Fruit fly (Drosophila melanogaster) whole organism, embryonic: ENCODE data around the gene CG16758.

Experiments used
- Atf3 ChIP-seq: fragments of 200-800 bp; sonication (Bioruptor generic); optimal IDR thresholded peaks from 3 replicates; lab custom pipeline; 2016; ENCODE audit warnings: missing biosample characterization, missing genetic modification characterization
- B-H2 ChIP-seq: fragments of 200-800 bp; sonication (Bioruptor generic); optimal IDR thresholded peaks from 2 replicates; lab custom pipeline; 2018; ENCODE audit warnings: missing biosample characterization, mild to moderate bottlenecking, missing genetic modification characterization
- CG10321 ChIP-seq: fragments of 200-800 bp; sonication (Bioruptor generic); IDR thresholded peaks from 2 replicates; pipeline ENCODE4 v1.3.6; 2022; ENCODE audit warnings: missing biosample characterization, missing genetic modification characterization
- CG13296 ChIP-seq: fragments of 200-800 bp; sonication (Bioruptor generic); optimal IDR thresholded peaks from 3 replicates; lab custom pipeline; 2018; ENCODE audit warnings: missing biosample characterization, mild to moderate bottlenecking, missing genetic modification characterization
- CG13894 ChIP-seq: fragments of 200-800 bp; sonication (Bioruptor generic); optimal IDR thresholded peaks from 3 replicates; lab custom pipeline; 2018; ENCODE audit warnings: missing biosample characterization, mild to moderate bottlenecking, missing genetic modification characterization, moderate library complexity
- CG14860 ChIP-seq: fragments of 200-800 bp; sonication (Bioruptor generic); IDR thresholded peaks from 3 replicates; pipeline ENCODE4 v1.3.6; 2022; ENCODE audit warnings: missing biosample characterization, missing genetic modification characterization; ENCODE audit not compliant: partially characterized antibody
- CG1529 ChIP-seq: fragments of 200-800 bp; sonication (Bioruptor generic); optimal IDR thresholded peaks from 3 replicates; lab custom pipeline; 2018; ENCODE audit warnings: missing biosample characterization, missing genetic modification characterization
- CG15601 ChIP-seq: fragments of 200-800 bp; sonication (Bioruptor generic); optimal IDR thresholded peaks from 3 replicates; lab custom pipeline; 2019; ENCODE audit warnings: missing biosample characterization, mild to moderate bottlenecking, missing genetic modification characterization, moderate library complexity
- CG17186 ChIP-seq: fragments of 200-800 bp; sonication (Bioruptor generic); optimal IDR thresholded peaks from 3 replicates; lab custom pipeline; 2017; ENCODE audit warnings: missing biosample characterization, missing genetic modification reagents, missing genetic modification characterization
- CG2889 ChIP-seq: fragments of 200-800 bp; sonication (Bioruptor generic); IDR thresholded peaks from 3 replicates; pipeline ENCODE4 v1.3.6; 2022; ENCODE audit warnings: missing biosample characterization, missing genetic modification characterization
- CG6175 ChIP-seq: fragments of 200-800 bp; sonication (Bioruptor generic); IDR thresholded peaks from 3 replicates; pipeline ENCODE4 v1.3.6; 2022; ENCODE audit warnings: missing biosample characterization, missing genetic modification characterization
- CG6272 ChIP-seq: fragments of 200-800 bp; sonication (Bioruptor generic); IDR thresholded peaks from 2 replicates; pipeline ENCODE4 v1.3.6; 2022; ENCODE audit warnings: missing biosample characterization, missing genetic modification characterization
- CG6791 ChIP-seq: fragments of 200-800 bp; sonication (Bioruptor generic); IDR thresholded peaks from 3 replicates; pipeline ENCODE4 v1.3.6; 2022; ENCODE audit warnings: missing biosample characterization, missing genetic modification characterization; ENCODE audit not compliant: partially characterized antibody
- CG7839 ChIP-seq: fragments of 200-800 bp; sonication (Bioruptor generic); optimal IDR thresholded peaks from 3 replicates; lab custom pipeline; 2018; ENCODE audit warnings: missing biosample characterization, mild to moderate bottlenecking, missing genetic modification characterization, moderate library complexity
- CG7928 ChIP-seq: fragments of 200-800 bp; sonication (Bioruptor generic); optimal IDR thresholded peaks from 2 replicates; lab custom pipeline; 2017; ENCODE audit warnings: missing biosample characterization, mild to moderate bottlenecking, missing genetic modification characterization
- CG8290 ChIP-seq, 3 experiments: fragments of 200-800 bp; sonication (Bioruptor generic); optimal IDR thresholded peaks; 2 replicates each; lab custom pipeline; 2016 to 2019; ENCODE audit warnings: missing biosample characterization in 3 of 3, missing genetic modification characterization in 3 of 3, mild to moderate bottlenecking in 2 of 3, moderate library complexity in 1 of 3
- CG9609 ChIP-seq: fragments of 200-800 bp; sonication (Bioruptor generic); optimal IDR thresholded peaks from 3 replicates; lab custom pipeline; 2016; ENCODE audit warnings: missing biosample characterization, missing genetic modification characterization
- D19A ChIP-seq: fragments of 200-800 bp; optimal IDR thresholded peaks from 3 replicates; lab custom pipeline; 2019; ENCODE audit warnings: missing biosample characterization, mild to moderate bottlenecking, missing genetic modification characterization, moderate library complexity
- D19B ChIP-seq: fragments of 200-800 bp; sonication (Bioruptor generic); optimal IDR thresholded peaks from 2 replicates; lab custom pipeline; 2017; ENCODE audit warnings: missing biosample characterization, mild to moderate bottlenecking, missing genetic modification characterization
- Dad ChIP-seq: fragments of 200-800 bp; sonication (Bioruptor generic); optimal IDR thresholded peaks from 3 replicates; lab custom pipeline; 2016; ENCODE audit warnings: missing biosample characterization, missing genetic modification characterization
- Dbx ChIP-seq: fragments of 200-800 bp; sonication (Bioruptor generic); IDR thresholded peaks from 3 replicates; pipeline ENCODE4 v1.3.6; 2022; ENCODE audit warnings: missing biosample characterization, missing genetic modification characterization
- Dll ChIP-seq: fragments of 200-800 bp; sonication (Bioruptor generic); IDR thresholded peaks from 4 replicates; pipeline ENCODE4 v1.3.6; 2022; ENCODE audit warnings: missing biosample characterization, missing genetic modification characterization; ENCODE audit not compliant: partially characterized antibody
- Gsc ChIP-seq: fragments of 200-800 bp; sonication (Bioruptor generic); IDR thresholded peaks from 2 replicates; pipeline ENCODE4 v1.3.6; 2022; ENCODE audit warnings: missing biosample characterization, missing genetic modification characterization
- HLH3B ChIP-seq: fragments of 200-800 bp; sonication (Bioruptor generic); IDR thresholded peaks from 2 replicates; pipeline ENCODE4 v1.3.6; 2022; ENCODE audit warnings: missing biosample characterization, missing genetic modification characterization
- HLH4C ChIP-seq: fragments of 200-800 bp; sonication (Bioruptor generic); IDR thresholded peaks from 3 replicates; pipeline ENCODE4 v1.3.6; 2022; ENCODE audit warnings: missing biosample characterization, missing genetic modification characterization; ENCODE audit not compliant: partially characterized antibody
- Jarid2 ChIP-seq: fragments of 200-800 bp; sonication (Bioruptor generic); optimal IDR thresholded peaks from 3 replicates; lab custom pipeline; 2017; ENCODE audit warnings: mild to moderate bottlenecking, missing biosample characterization, missing genetic modification reagents, missing genetic modification characterization
- MTF-1 ChIP-seq: fragments of 200-800 bp; sonication (Bioruptor generic); optimal IDR thresholded peaks from 2 replicates; lab custom pipeline; 2018; ENCODE audit warnings: missing biosample characterization, mild to moderate bottlenecking, missing genetic modification characterization, borderline replicate concordance
- Mad ChIP-seq: fragments of 200-800 bp; sonication (Bioruptor generic); optimal IDR thresholded peaks from 2 replicates; lab custom pipeline; 2016; ENCODE audit warnings: missing biosample characterization, missing genetic modification characterization
- Rx ChIP-seq: fragments of 200-800 bp; sonication (Bioruptor generic); IDR thresholded peaks from 2 replicates; pipeline ENCODE4 v1.3.6; 2022; ENCODE audit warnings: missing biosample characterization, missing genetic modification characterization
- Ssrp ChIP-seq: fragments of 200-800 bp; sonication (Bioruptor generic); optimal IDR thresholded peaks from 2 replicates; lab custom pipeline; 2018; ENCODE audit warnings: missing biosample characterization, mild to moderate bottlenecking, missing genetic modification characterization, moderate library complexity
- ci ChIP-seq: fragments of 200-800 bp; sonication (Bioruptor generic); IDR thresholded peaks from 3 replicates; pipeline ENCODE4 v1.3.6; 2022; ENCODE audit warnings: missing biosample characterization, missing genetic modification characterization
- crc ChIP-seq: fragments of 200-800 bp; sonication (Bioruptor generic); optimal IDR thresholded peaks from 2 replicates; lab custom pipeline; 2016; ENCODE audit warnings: missing biosample characterization, missing genetic modification characterization
- da ChIP-seq: fragments of 200-800 bp; sonication (Bioruptor generic); optimal IDR thresholded peaks from 2 replicates; lab custom pipeline; 2016; ENCODE audit warnings: missing biosample characterization, missing genetic modification characterization
- fd64A ChIP-seq: fragments of 200-800 bp; sonication (Bioruptor generic); optimal IDR thresholded peaks from 3 replicates; lab custom pipeline; 2018; ENCODE audit warnings: missing biosample characterization, mild to moderate bottlenecking, missing genetic modification characterization
- fd96Cb ChIP-seq: fragments of 200-800 bp; sonication (Bioruptor generic); optimal IDR thresholded peaks from 2 replicates; lab custom pipeline; 2018; ENCODE audit warnings: missing biosample characterization, mild to moderate bottlenecking, missing genetic modification characterization, moderate library complexity
- ftz-f1 ChIP-seq: fragments of 200-800 bp; sonication (Bioruptor generic); optimal IDR thresholded peaks from 2 replicates; lab custom pipeline; 2016; ENCODE audit warnings: missing biosample characterization, missing genetic modification characterization
- gem ChIP-seq: fragments of 200-800 bp; sonication (Bioruptor generic); optimal IDR thresholded peaks from 2 replicates; lab custom pipeline; 2019; ENCODE audit warnings: missing biosample characterization, mild to moderate bottlenecking, missing genetic modification characterization, moderate library complexity
- gfzf ChIP-seq: fragments of 200-800 bp; sonication (Bioruptor generic); optimal IDR thresholded peaks from 2 replicates; lab custom pipeline; 2016; ENCODE audit warnings: missing biosample characterization, mild to moderate bottlenecking, missing genetic modification characterization, moderate library complexity
- hth ChIP-seq: fragments of >200 bp; optimal IDR thresholded peaks from 2 replicates; lab custom pipeline; 2017; ENCODE audit warnings: inconsistent platforms
- inv ChIP-seq: fragments of 200-800 bp; sonication (Bioruptor generic); IDR thresholded peaks from 2 replicates; pipeline ENCODE4 v1.3.6; 2022; ENCODE audit warnings: missing biosample characterization, missing genetic modification characterization; ENCODE audit not compliant: partially characterized antibody
- lov ChIP-seq, 2 experiments: fragments of 200-800 bp in 1 of 2; fragments of >200 bp in 1 of 2; sonication (Bioruptor generic) in 1 of 2; IDR thresholded peaks in 1 of 2; optimal IDR thresholded peaks in 1 of 2; 2 replicates in 1 of 2; 3 replicates in 1 of 2; pipeline versions ENCODE4 v1.3.6 to Lab custom; 2017 to 2022; ENCODE audit warnings: missing biosample characterization in 1 of 2, missing genetic modification characterization in 1 of 2
- prd ChIP-seq, 3 experiments: fragments of >200 bp in 2 of 3; fragments of 200-800 bp in 1 of 3; sonication (Bioruptor generic) in 1 of 3; optimal IDR thresholded peaks in 2 of 3; IDR thresholded peaks in 1 of 3; 2 replicates in 2 of 3; 3 replicates in 1 of 3; pipeline versions ENCODE4 v1.3.6 to Lab custom; 2017 to 2022; ENCODE audit warnings: missing biosample characterization in 1 of 3, missing genetic modification characterization in 1 of 3
- run ChIP-seq: fragments of 200-800 bp; sonication (Bioruptor generic); optimal IDR thresholded peaks from 3 replicates; lab custom pipeline; 2018; ENCODE audit warnings: missing biosample characterization, mild to moderate bottlenecking, missing genetic modification characterization
- sim ChIP-seq: fragments of 200-800 bp; sonication (Bioruptor generic); IDR thresholded peaks from 2 replicates; pipeline ENCODE4 v1.3.6; 2022; ENCODE audit warnings: missing biosample characterization, missing genetic modification characterization
- sob ChIP-seq: fragments of 200-800 bp; sonication (Bioruptor generic); IDR thresholded peaks from 2 replicates; pipeline ENCODE4 v1.3.6; 2022; ENCODE audit warnings: missing biosample characterization, missing genetic modification characterization
- tio ChIP-seq: fragments of 200-800 bp; sonication (Bioruptor generic); optimal IDR thresholded peaks from 2 replicates; lab custom pipeline; 2017; ENCODE audit warnings: missing biosample characterization, missing genetic modification characterization, inconsistent platforms
- usp ChIP-seq: fragments of >200 bp; optimal IDR thresholded peaks from 2 replicates; lab custom pipeline; 2017; ENCODE audit warnings: missing biosample characterization, missing genetic modification characterization

Gene CG16758

dm6 chr3L:2531386-2532176 is 28.2 kb upstream of the CG16758 start (continued):
- TF ChIP-seq lov (optimal IDR thresholded peaks at IDR 0.05; lab: Kevin White, UChicago) (no peak), lov (GFP tag; IDR thresholded peaks at IDR 0.05; lab: Robert Waterston, UW) (0 out of 3 replicates have a peak, but pooled peaks have one; percentile 58), fd96Cb (tag; lab: Kevin White, UChicago) (peak; percentile 59), Dbx (GFP tag; lab: Robert Waterston, UW) (peak; percentile 84), CG6791 (no peak), CG2889 (GFP tag; lab: Robert Waterston, UW) (peak; percentile 51; the same call in 2 of the 3 replicates), CG7839 (tag; lab: Kevin White, UChicago) (peak; percentile 61), Ssrp (peak; percentile 47), crc (GFP tag; lab: Kevin White, UChicago) (no peak), Atf3 (GFP tag; lab: Kevin White, UChicago) (no peak), Gsc (no peak), gem (tag; lab: Kevin White, UChicago) (peak; percentile 58), hth (lab: Kevin White, UChicago) (no peak), B-H2 (GFP tag; lab: Kevin White, UChicago) (peak; percentile 75), CG13894 (tag; lab: Kevin White, UChicago) (peak; percentile 46), inv (GFP tag; lab: Robert Waterston, UW) (peak; percentile 18; the same call in 1 of the 2 replicates), D19B (GFP tag; lab: Kevin White, UChicago) (peak; percentile 60), Dad (GFP tag; lab: Kevin White, UChicago) (peak; percentile 63), CG14860 (GFP tag; lab: Robert Waterston, UW) (no peak), ci (GFP tag; lab: Robert Waterston, UW) (peak; percentile 91), da (GFP tag; lab: Kevin White, UChicago) (no peak), Rx (GFP tag; lab: Robert Waterston, UW) (peak; percentile 57), sim (GFP tag; lab: Robert Waterston, UW) (peak; percentile 66; the same call in 1 of the 2 replicates), CG17186 (no peak), prd (optimal IDR thresholded peaks at IDR 0.05; lab: Kevin White, UChicago) (no peak), prd (GFP tag; IDR thresholded peaks at IDR 0.05; lab: Robert Waterston, UW) (peak; percentile 78), CG7928 (GFP tag; lab: Kevin White, UChicago) (peak; percentile 94), CG6175 (peak; percentile 54; the same call in 1 of the 3 replicates), CG13296 (GFP tag; lab: Kevin White, UChicago) (peak; percentile 85), usp (GFP tag; lab: Kevin White, UChicago) (no peak), D19A (tag; lab: Kevin White, UChicago) (peak; percentile 60), sob (peak; percentile 83), HLH4C (GFP tag; lab: Robert Waterston, UW) (no peak), MTF-1 (GFP tag; lab: Kevin White, UChicago) (peak; percentile 63), tio (peak; percentile 20), fd64A (GFP tag; lab: Kevin White, UChicago) (peak; percentile 59), Dll (GFP tag; lab: Robert Waterston, UW) (no peak), CG1529 (GFP tag; lab: Kevin White, UChicago) (peak; percentile 77), Mad (GFP tag; lab: Kevin White, UChicago) (peak; percentile 78), run (peak; percentile 58), CG6272 (GFP tag; lab: Robert Waterston, UW) (peak; percentile 61), CG10321 (peak; percentile 55; the same call in 1 of the 2 replicates), Jarid2 (GFP tag; lab: Kevin White, UChicago) (peak; percentile 52), CG15601 (tag; lab: Kevin White, UChicago) (peak; percentile 86), gfzf (GFP tag; lab: Kevin White, UChicago) (peak; percentile 33), HLH3B (peak; percentile 79), CG8290 (GFP tag; optimal IDR thresholded peaks at IDR 0.05; lab: Kevin White, UChicago) (peak; percentile 84), CG8290 (tag; optimal IDR thresholded peaks at IDR 0.05; lab: Kevin White, UChicago) (peak; percentile 67 to 91), CG9609 (GFP tag; lab: Kevin White, UChicago) (peak; percentile 56), ftz-f1 (GFP tag; lab: Kevin White, UChicago) (peak; percentile 16)
